Worm (Caenorhabditis elegans): ENCODE measurements around the gene cpf-2.
"Not testable (repeated sequence)": the region's sequence is repeated elsewhere in the genome, so short reads cannot be mapped to it uniquely, and the experiment has no call there.

Gene cpf-2

ce11 chrIII:13296289-13296874, 27.7 kb upstream of the cpf-2 start, which contains the start of gene npp-18 (continued):
- TF ChIP-seq hmg-1.2 (GFP tag; IDR thresholded peaks at IDR 0.05) (peak; percentile 66), dox-1 (GFP tag; IDR thresholded peaks at IDR 0.05) (peak; percentile 93), ceh-91 (GFP tag; IDR thresholded peaks at IDR 0.05) (peak; percentile 54; the same call in 1 of the 2 replicates), ceh-100 (GFP tag; IDR thresholded peaks at IDR 0.05) (peak; percentile 78), let-607 (tag; optimal IDR thresholded peaks at IDR 0.05) (peak in 1 of 2 experiments; percentile 10), bed-2 (GFP tag; IDR thresholded peaks at IDR 0.05) (0 out of 2 replicates have a peak, but pooled peaks have one; percentile 20), nfyb-1 (GFP tag; IDR thresholded peaks at IDR 0.05) (peak; percentile 82), ceh-40 (GFP tag; IDR thresholded peaks at IDR 0.05) (0 out of 2 replicates have a peak, but pooled peaks have one; percentile 26), lin-26 (GFP tag; IDR thresholded peaks at IDR 0.05) (peak; percentile 65), let-526 (GFP tag; IDR thresholded peaks at IDR 0.05) (0 out of 2 replicates have a peak, but pooled peaks have one; percentile 31), Y95B8A.8 (GFP tag; IDR thresholded peaks at IDR 0.05) (peak; percentile 82)

- not testable (repeated sequence) for TF ChIP-seq cebp-1 (GFP tag; IDR thresholded peaks at IDR 0.05); rpc-1 (tag; optimal IDR thresholded peaks at IDR 0.05)
- TF ChIP-seq cebp-1 (tag; optimal IDR thresholded peaks at IDR 0.05) (peak; percentile 4), dox-1 (GFP tag; IDR thresholded peaks at IDR 0.05) (peak; percentile 68), hmg-1.2 (GFP tag; IDR thresholded peaks at IDR 0.05) (0 out of 2 replicates have a peak, but pooled peaks have one; percentile 17), attf-5 (GFP tag; optimal IDR thresholded peaks at IDR 0.05) (peak; percentile 52), egl-44 (GFP tag; IDR thresholded peaks at IDR 0.05) (peak; percentile 27; the same call in 1 of the 2 replicates), C06A6.2 (GFP tag; conservative IDR thresholded peaks at IDR 0.05) (peak; percentile 93), mcd-1 (GFP tag; IDR thresholded peaks at IDR 0.05) (peak; percentile 63), ceh-100 (GFP tag; IDR thresholded peaks at IDR 0.05) (peak; percentile 58; the same call in 1 of the 2 replicates), rpc-1 (optimal IDR thresholded peaks at IDR 0.05) (peak; percentile 28)
Observed at ce11 chrIII:13292971-13293514, 24.4 kb upstream of the cpf-2 start, which contains the start of gene set-25. TSS of gene set-25 (minus strand) at chrIII:13293090.

ce11 chrIII:13285421-13285820, 16.7 kb upstream of the cpf-2 start, which contains the start of gene F56A8.8:
TSS of gene F56A8.8 (plus strand) at chrIII:13285721.
- TF ChIP-seq pbrm-1 (GFP tag; IDR thresholded peaks at IDR 0.05) (no peak), F55B11.4 (tag; optimal IDR thresholded peaks at IDR 0.05; ENCODE audit: borderline replicate concordance, insufficient read depth) (no peak), sptf-2 (GFP tag; optimal IDR thresholded peaks at IDR 0.05) (no peak), lin-26 (GFP tag; IDR thresholded peaks at IDR 0.05) (no peak), Y79H2A.3 (GFP tag; conservative IDR thresholded peaks at IDR 0.05) (no peak), ztf-25 (GFP tag; IDR thresholded peaks at IDR 0.05) (no peak), lin-40 (tag; optimal IDR thresholded peaks at IDR 0.05) (no peak), cebp-2 (GFP tag; IDR thresholded peaks at IDR 0.05) (no peak)

ce11 chrIII:13277881-13278500, 9.3 kb upstream of the cpf-2 start:
- peak in 1 of 3 experiments; percentile 44 for TF ChIP-seq lin-35 (GFP tag; optimal IDR thresholded peaks at IDR 0.05)
- TF ChIP-seq F33H1.4 (GFP tag; IDR thresholded peaks at IDR 0.05): no peak
- TF ChIP-seq mes-4 (tag; optimal IDR thresholded peaks at IDR 0.05): no peak
- TF ChIP-seq hrde-1 (tag; optimal IDR thresholded peaks at IDR 0.05; ENCODE audit: borderline replicate concordance): no peak
- peak; percentile 57; the same call in 1 of the 2 replicates for TF ChIP-seq cebp-1 (GFP tag; IDR thresholded peaks at IDR 0.05)
- peak; percentile 95 for TF ChIP-seq cebp-1 (tag; optimal IDR thresholded peaks at IDR 0.05)

Data from whole organism, young adult.